Worm (Caenorhabditis elegans): ENCODE results near the gene F47B8.3.
"Not testable (repeated sequence)": the region's sequence is repeated elsewhere in the genome, so short reads cannot be mapped to it uniquely, and the experiment has no call there.

Gene F47B8.3

ce11 chrV:14309632-14310031 lies 13.2 kb downstream of the F47B8.3 start, which contains the start of gene F14D7.14:
TSS of gene F14D7.14 (plus strand) at chrV:14309932.
- TF ChIP-seq ceh-13 (GFP tag; optimal IDR thresholded peaks at IDR 0.05); aly-1 (tag; optimal IDR thresholded peaks at IDR 0.05); hmbx-1 (tag; optimal IDR thresholded peaks at IDR 0.05): not testable (repeated sequence)

ce11 chrV:14308164-14308563 lies 14.6 kb downstream of the F47B8.3 start, which contains the start of gene spig-5:
TSS of gene spig-5 (plus strand) at chrV:14308464.
- TF ChIP-seq F13C5.2 (tag; optimal IDR thresholded peaks at IDR 0.05); pes-1 (GFP tag; IDR thresholded peaks at IDR 0.05); ama-1 (optimal IDR thresholded peaks at IDR 0.05): not testable (repeated sequence)

- TF ChIP-seq hnd-1 (tag; optimal IDR thresholded peaks at IDR 0.05); F13C5.2 (tag; optimal IDR thresholded peaks at IDR 0.05); ceh-13 (GFP tag; optimal IDR thresholded peaks at IDR 0.05): not testable (repeated sequence)
Observed at ce11 chrV:14306771-14307170, 16.0 kb downstream of the F47B8.3 start, which contains the start of gene spig-4. TSS of gene spig-4 (minus strand) at chrV:14306871.

ce11 chrV:14301076-14301475 lies 21.7 kb downstream of the F47B8.3 start, which contains the start of gene F14D7.6:
TSS of gene F14D7.6 (plus strand) at chrV:14301413.
- no peak for TF ChIP-seq ceh-36 (tag; optimal IDR thresholded peaks at IDR 0.05)
- TF ChIP-seq pes-1 (GFP tag; IDR thresholded peaks at IDR 0.05), result no peak
- TF ChIP-seq hmbx-1 (tag; optimal IDR thresholded peaks at IDR 0.05), result no peak
- TF ChIP-seq ama-1 (optimal IDR thresholded peaks at IDR 0.05), result no peak
- no peak for TF ChIP-seq hmg-4 (GFP tag; optimal IDR thresholded peaks at IDR 0.05)
- no peak for TF ChIP-seq scrt-1 (GFP tag; IDR thresholded peaks at IDR 0.05)
- TF ChIP-seq B0310.2 (tag; optimal IDR thresholded peaks at IDR 0.05), result no peak
- TF ChIP-seq hnd-1 (tag; optimal IDR thresholded peaks at IDR 0.05), result no peak
- no peak for TF ChIP-seq flt-1 (GFP tag; IDR thresholded peaks at IDR 0.05)
- TF ChIP-seq tbx-11 (GFP tag; IDR thresholded peaks at IDR 0.05), result no peak
- TF ChIP-seq ceh-13 (GFP tag; optimal IDR thresholded peaks at IDR 0.05), result no peak
- no peak for TF ChIP-seq F13C5.2 (tag; optimal IDR thresholded peaks at IDR 0.05)
- no peak for TF ChIP-seq ets-7 (tag; optimal IDR thresholded peaks at IDR 0.05)

- no peak for TF ChIP-seq ama-1 (optimal IDR thresholded peaks at IDR 0.05)
- no peak for TF ChIP-seq hnd-1 (tag; optimal IDR thresholded peaks at IDR 0.05)
- TF ChIP-seq ceh-13 (GFP tag; optimal IDR thresholded peaks at IDR 0.05), result no peak
- TF ChIP-seq sea-1 (GFP tag; conservative IDR thresholded peaks at IDR 0.05), result no peak
- no peak for TF ChIP-seq aly-1 (tag; optimal IDR thresholded peaks at IDR 0.05)
- no peak for TF ChIP-seq ceh-36 (tag; optimal IDR thresholded peaks at IDR 0.05)
- TF ChIP-seq tbx-37 (GFP tag; conservative IDR thresholded peaks at IDR 0.05), result no peak
- no peak for TF ChIP-seq tra-4 (tag; optimal IDR thresholded peaks at IDR 0.05)
- TF ChIP-seq B0310.2 (tag; optimal IDR thresholded peaks at IDR 0.05), result no peak
Observed at ce11 chrV:14299569-14300064, 23.2 kb downstream of the F47B8.3 start, which contains the start of the genes spig-3 and F14D7.12. TSS of gene spig-3 (minus strand) at chrV:14299669. TSS of gene F14D7.12 (plus strand) at chrV:14300014.

ce11 chrV:14296499-14296898 lies 26.3 kb downstream of the F47B8.3 start, which contains the start of gene F14D7.3:
TSS of gene F14D7.3 (plus strand) at chrV:14296799.
- no peak for TF ChIP-seq ceh-13 (GFP tag; optimal IDR thresholded peaks at IDR 0.05)
- no peak for TF ChIP-seq flt-1 (GFP tag; IDR thresholded peaks at IDR 0.05)
- no peak for TF ChIP-seq hnd-1 (tag; optimal IDR thresholded peaks at IDR 0.05)
- no peak for TF ChIP-seq scrt-1 (GFP tag; IDR thresholded peaks at IDR 0.05)
- TF ChIP-seq sea-1 (GFP tag; conservative IDR thresholded peaks at IDR 0.05), result no peak
- TF ChIP-seq tbx-11 (GFP tag; IDR thresholded peaks at IDR 0.05), result no peak
- no peak for TF ChIP-seq pes-1 (GFP tag; IDR thresholded peaks at IDR 0.05)
- TF ChIP-seq hmbx-1 (tag; optimal IDR thresholded peaks at IDR 0.05), result no peak

ce11 chrV:14294396-14294795 lies 28.4 kb downstream of the F47B8.3 start, which contains the start of gene F14D7.9:
TSS of gene F14D7.9 (plus strand) at chrV:14294696.
- TF ChIP-seq sea-1 (GFP tag; conservative IDR thresholded peaks at IDR 0.05) (no peak), tbx-11 (GFP tag; IDR thresholded peaks at IDR 0.05) (no peak), aly-1 (tag; optimal IDR thresholded peaks at IDR 0.05) (no peak), pes-1 (GFP tag; IDR thresholded peaks at IDR 0.05) (no peak), ceh-13 (GFP tag; optimal IDR thresholded peaks at IDR 0.05) (no peak), tra-4 (tag; optimal IDR thresholded peaks at IDR 0.05) (no peak), tbx-37 (GFP tag; conservative IDR thresholded peaks at IDR 0.05) (no peak), ets-7 (tag; optimal IDR thresholded peaks at IDR 0.05) (no peak), ama-1 (optimal IDR thresholded peaks at IDR 0.05) (no peak), ceh-36 (tag; optimal IDR thresholded peaks at IDR 0.05) (no peak), scrt-1 (GFP tag; IDR thresholded peaks at IDR 0.05) (no peak), hmg-4 (GFP tag; optimal IDR thresholded peaks at IDR 0.05) (no peak), B0310.2 (tag; optimal IDR thresholded peaks at IDR 0.05) (no peak), hmbx-1 (tag; optimal IDR thresholded peaks at IDR 0.05) (no peak), flt-1 (GFP tag; IDR thresholded peaks at IDR 0.05) (no peak), F13C5.2 (tag; optimal IDR thresholded peaks at IDR 0.05) (no peak), hnd-1 (tag; optimal IDR thresholded peaks at IDR 0.05) (no peak)

- TF ChIP-seq tbx-37 (GFP tag; conservative IDR thresholded peaks at IDR 0.05), result no peak
- no peak for TF ChIP-seq ceh-13 (GFP tag; optimal IDR thresholded peaks at IDR 0.05)
- no peak for TF ChIP-seq tra-4 (tag; optimal IDR thresholded peaks at IDR 0.05)
- TF ChIP-seq hmbx-1 (tag; optimal IDR thresholded peaks at IDR 0.05), result no peak
- TF ChIP-seq ama-1 (optimal IDR thresholded peaks at IDR 0.05), result no peak
- no peak for TF ChIP-seq F13C5.2 (tag; optimal IDR thresholded peaks at IDR 0.05)
- TF ChIP-seq flt-1 (GFP tag; IDR thresholded peaks at IDR 0.05), result no peak
- no peak for TF ChIP-seq ceh-36 (tag; optimal IDR thresholded peaks at IDR 0.05)
- TF ChIP-seq pes-1 (GFP tag; IDR thresholded peaks at IDR 0.05), result no peak
- TF ChIP-seq ets-7 (tag; optimal IDR thresholded peaks at IDR 0.05), result no peak
Observed at ce11 chrV:14293667-14294194, 29.1 kb downstream of the F47B8.3 start, which contains the start of gene F14D7.2. TSS of gene F14D7.2 (minus strand) at chrV:14293717.

Measured in whole organism, early embryonic.